Fruit fly (Drosophila melanogaster) whole organism, pupa: ENCODE results near the gene Lsd-1.

Experiments used
- CG10348 ChIP-seq: fragments of 200-800 bp; sonication (Bioruptor generic); IDR thresholded peaks from 2 replicates; pipeline ENCODE4 v1.3.6; 2022; ENCODE audit warnings: missing biosample characterization, missing genetic modification characterization
- CG15710 ChIP-seq: fragments of 200-800 bp; sonication (Bioruptor generic); optimal IDR thresholded peaks from 2 replicates; lab custom pipeline; 2018; ENCODE audit warnings: missing biosample characterization, mild to moderate bottlenecking, missing genetic modification characterization, moderate library complexity
- CG17806 ChIP-seq: fragments of 200-800 bp; sonication (Bioruptor generic); optimal IDR thresholded peaks from 2 replicates; lab custom pipeline; 2018; ENCODE audit warnings: missing biosample characterization, mild to moderate bottlenecking, missing genetic modification characterization, moderate library complexity
- CG8301 ChIP-seq: fragments of 200-800 bp; sonication (Bioruptor generic); optimal IDR thresholded peaks from 2 replicates; lab custom pipeline; 2018; ENCODE audit warnings: missing biosample characterization, mild to moderate bottlenecking, missing genetic modification characterization
- EcR ChIP-seq: fragments of 200-800 bp; sonication (Bioruptor generic); optimal IDR thresholded peaks from 3 replicates; lab custom pipeline; 2019; ENCODE audit warnings: missing biosample characterization, missing genetic modification characterization, mild to moderate bottlenecking, moderate library complexity, missing genetic modification reagents
- Pif1B ChIP-seq: fragments of 200-800 bp; sonication (Bioruptor generic); optimal IDR thresholded peaks from 3 replicates; lab custom pipeline; 2016; ENCODE audit warnings: missing biosample characterization, missing genetic modification characterization
- Snoo ChIP-seq: fragments of 200-800 bp; sonication (Bioruptor generic); optimal IDR thresholded peaks from 3 replicates; lab custom pipeline; 2017; ENCODE audit warnings: missing biosample characterization, mild to moderate bottlenecking, missing genetic modification characterization, inconsistent platforms
- gl ChIP-seq: fragments of 200-800 bp; sonication (Bioruptor generic); optimal IDR thresholded peaks from 2 replicates; lab custom pipeline; 2018; ENCODE audit warnings: missing biosample characterization, mild to moderate bottlenecking, missing genetic modification characterization

DNA sequence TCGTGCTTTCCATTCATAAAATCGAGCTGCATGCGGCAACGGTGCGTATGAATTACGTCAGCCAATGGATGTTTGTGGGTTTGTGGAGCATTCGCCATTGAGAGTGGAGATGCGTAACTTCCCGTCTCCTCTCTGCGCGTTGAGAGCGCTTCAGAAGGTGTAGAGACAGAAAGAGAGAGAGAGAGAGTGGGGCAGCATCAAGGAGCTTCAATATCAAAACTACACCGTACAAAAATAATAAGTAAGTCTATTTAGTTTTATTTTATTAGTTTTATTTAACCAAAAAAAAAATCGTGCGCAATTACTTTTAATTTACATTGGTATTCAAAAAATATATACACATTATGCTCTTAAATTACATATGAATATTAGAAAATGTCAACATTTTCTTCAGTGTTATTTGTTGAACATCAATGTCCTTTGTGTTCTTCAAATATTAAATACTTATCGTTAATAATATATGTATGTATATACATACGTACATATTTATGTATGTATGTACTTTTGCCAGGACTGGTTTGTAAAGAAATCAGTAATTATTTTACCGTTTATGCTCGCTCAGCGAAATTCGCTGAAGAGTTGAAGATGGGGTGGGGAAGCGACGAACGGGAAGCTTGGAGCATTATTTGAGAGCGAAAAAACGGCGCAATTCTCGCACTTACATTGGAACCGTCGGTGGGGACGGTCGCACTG is 40.8 kb upstream of the Lsd-1 start, which contains the start of gene CG10365:
- TF ChIP-seq EcR = peak; percentile 41
- TF ChIP-seq Snoo (tag; lab: Kevin White, UChicago) = peak; percentile 87
- TF ChIP-seq CG10348 = no peak; the same call in 1 of the 2 replicates
- TF ChIP-seq Pif1B (GFP tag; lab: Kevin White, UChicago) = peak; percentile 56
- peak; percentile 94 for TF ChIP-seq CG8301
- TF ChIP-seq CG17806 (tag; lab: Kevin White, UChicago) = peak; percentile 94
- peak; percentile 45 for TF ChIP-seq gl (tag; lab: Kevin White, UChicago)
- peak; percentile 93 for TF ChIP-seq CG15710
